Fruit fly (Drosophila melanogaster) whole organism, adult: ENCODE measurements around the gene CG2113.

Experiments used
- CG11617 ChIP-seq: fragments of 200-800 bp; sonication (Bioruptor generic); optimal IDR thresholded peaks from 2 replicates; lab custom pipeline; 2017; ENCODE audit warnings: mild to moderate bottlenecking, missing biosample characterization, missing genetic modification reagents, missing genetic modification characterization
- CG12768 ChIP-seq: fragments of 200-800 bp; sonication (Bioruptor generic); optimal IDR thresholded peaks from 2 replicates; lab custom pipeline; 2017; ENCODE audit warnings: missing biosample characterization, missing genetic modification characterization, mild to moderate bottlenecking, moderate library complexity, missing genetic modification reagents
- CG14711 ChIP-seq: fragments of 200-800 bp; sonication (Bioruptor generic); optimal IDR thresholded peaks from 2 replicates; lab custom pipeline; 2018; ENCODE audit warnings: missing biosample characterization, mild to moderate bottlenecking, missing genetic modification characterization, moderate library complexity
- CG1620 ChIP-seq: fragments of 200-800 bp; sonication (Bioruptor generic); optimal IDR thresholded peaks from 2 replicates; lab custom pipeline; 2016; ENCODE audit warnings: missing biosample characterization, missing genetic modification characterization
- CG33017 ChIP-seq: fragments of 200-800 bp; sonication (Bioruptor generic); optimal IDR thresholded peaks from 2 replicates; lab custom pipeline; 2018; ENCODE audit warnings: missing biosample characterization, mild to moderate bottlenecking, missing genetic modification characterization, moderate library complexity
- CG5204 ChIP-seq: fragments of 200-800 bp; sonication (Bioruptor generic); optimal IDR thresholded peaks from 2 replicates; lab custom pipeline; 2016; ENCODE audit warnings: missing biosample characterization, missing genetic modification characterization
- CG7045 ChIP-seq: fragments of 200-800 bp; sonication (Bioruptor generic); optimal IDR thresholded peaks from 2 replicates; lab custom pipeline; 2017; ENCODE audit warnings: missing biosample characterization, mild to moderate bottlenecking, missing genetic modification characterization
- CG7101 ChIP-seq: fragments of 200-800 bp; sonication (Bioruptor generic); optimal IDR thresholded peaks from 2 replicates; lab custom pipeline; 2018; ENCODE audit warnings: missing biosample characterization, mild to moderate bottlenecking, missing genetic modification characterization, moderate library complexity
- Clk ChIP-seq: fragments of 200-800 bp; sonication (Bioruptor generic); optimal IDR thresholded peaks from 2 replicates; lab custom pipeline; 2017; ENCODE audit warnings: missing biosample characterization, missing genetic modification characterization
- Crg-1 ChIP-seq: fragments of 200-800 bp; sonication (Bioruptor generic); optimal IDR thresholded peaks from 2 replicates; lab custom pipeline; 2016; ENCODE audit warnings: missing biosample characterization, missing genetic modification characterization
- Hr96 ChIP-seq: fragments of 200-800 bp; sonication (Bioruptor generic); optimal IDR thresholded peaks from 2 replicates; lab custom pipeline; 2016; ENCODE audit warnings: missing biosample characterization, missing genetic modification characterization
- Mnt ChIP-seq: fragments of 200-800 bp; sonication (Bioruptor generic); optimal IDR thresholded peaks from 2 replicates; lab custom pipeline; 2016; ENCODE audit warnings: missing biosample characterization, mild to moderate bottlenecking, missing genetic modification characterization
- bab1 ChIP-seq: fragments of 200-800 bp; sonication (Bioruptor generic); optimal IDR thresholded peaks from 3 replicates; lab custom pipeline; 2019; ENCODE audit warnings: missing biosample characterization, mild to moderate bottlenecking, missing genetic modification characterization, moderate library complexity
- cic ChIP-seq: fragments of 200-800 bp; sonication (Bioruptor generic); optimal IDR thresholded peaks from 2 replicates; lab custom pipeline; 2017; ENCODE audit warnings: missing biosample characterization, mild to moderate bottlenecking, missing genetic modification characterization, moderate library complexity
- cnc ChIP-seq, 2 experiments: fragments of >200 bp; optimal IDR thresholded peaks; 2 replicates each; lab custom pipeline; 2017
- kay ChIP-seq: fragments of 200-800 bp; sonication (Bioruptor generic); peaks from one replicate; lab custom pipeline; 2016; ENCODE audit warnings: missing biosample characterization, missing genetic modification characterization, borderline replicate concordance
- ovo ChIP-seq: fragments of 200-800 bp; sonication (Bioruptor generic); optimal IDR thresholded peaks from 2 replicates; lab custom pipeline; 2016; ENCODE audit warnings: missing biosample characterization, missing genetic modification characterization
- pad ChIP-seq: fragments of 200-800 bp; sonication (Bioruptor generic); optimal IDR thresholded peaks from 3 replicates; lab custom pipeline; 2017; ENCODE audit warnings: missing biosample characterization, missing genetic modification characterization, mild to moderate bottlenecking, moderate library complexity, missing genetic modification reagents
- tj ChIP-seq: fragments of 200-800 bp; sonication (Bioruptor generic); optimal IDR thresholded peaks from 3 replicates; lab custom pipeline; 2017; ENCODE audit warnings: missing biosample characterization, mild to moderate bottlenecking, missing genetic modification characterization, moderate library complexity
- toe ChIP-seq: fragments of 200-800 bp; sonication (Bioruptor generic); optimal IDR thresholded peaks from 2 replicates; lab custom pipeline; 2016; ENCODE audit warnings: missing biosample characterization, missing genetic modification characterization

The CG2113 gene

DNA sequence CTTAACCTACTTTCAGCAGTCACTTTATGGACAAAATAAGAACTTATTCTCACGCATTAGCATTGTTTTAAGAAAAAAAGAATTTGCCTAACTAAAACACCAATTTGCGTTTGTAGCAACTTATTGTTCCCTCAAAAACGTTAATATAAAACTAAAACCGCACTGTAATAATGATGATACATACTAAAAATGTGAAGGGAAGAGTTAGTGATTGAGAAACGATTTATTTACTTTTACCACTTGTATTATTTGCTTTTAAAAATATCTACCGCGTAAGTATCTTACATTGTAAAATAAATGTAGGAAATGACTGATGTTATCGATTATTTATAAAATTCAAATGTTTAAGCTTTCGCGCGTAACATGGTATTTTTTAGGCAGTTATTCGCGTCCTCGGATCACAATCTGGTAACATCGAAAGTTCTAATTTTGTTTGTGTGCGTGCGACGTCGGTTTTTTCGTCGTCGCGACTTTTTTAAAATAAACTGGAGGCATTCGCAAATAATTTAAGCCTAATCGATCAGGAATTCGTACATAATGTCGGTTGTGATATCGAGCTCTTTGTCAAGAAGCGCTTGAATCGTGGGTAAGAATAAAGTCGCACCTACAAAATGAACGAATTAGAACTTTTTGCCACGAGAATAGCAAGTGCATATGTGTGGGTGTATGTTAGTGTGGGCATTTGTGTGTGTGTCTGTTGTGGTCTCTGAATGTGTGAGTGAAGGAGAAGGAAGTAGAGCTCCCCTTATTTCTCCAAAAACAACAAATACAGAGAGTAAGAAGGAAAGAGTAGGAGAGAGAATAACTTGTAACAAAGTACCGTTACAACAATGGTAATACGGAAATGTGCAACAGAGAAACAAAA, 40.0 kb downstream of the CG2113 start, which contains the start of gene CG2162:
TSS of gene CG2162 (plus strand) at position 418 of the 865 bp plus-strand sequence.
- no peak for TF ChIP-seq CG7045
- peak; percentile 33 for TF ChIP-seq CG12768 (GFP tag; lab: Kevin White, UChicago)
- TF ChIP-seq cnc (optimal IDR thresholded peaks at IDR 0.05; lab: Kevin White, UChicago), result no peak
- TF ChIP-seq ovo, result peak; percentile 70
- TF ChIP-seq Mnt (GFP tag; lab: Kevin White, UChicago), result peak; percentile 55
- TF ChIP-seq pad (GFP tag; lab: Kevin White, UChicago), result peak; percentile 100
- peak; percentile 8 for TF ChIP-seq cic (GFP tag; lab: Kevin White, UChicago)
- no peak for TF ChIP-seq CG11617 (GFP tag; lab: Kevin White, UChicago)
- peak; percentile 93 for TF ChIP-seq kay (GFP tag; lab: Kevin White, UChicago)
- TF ChIP-seq tj, result peak; percentile 11
- TF ChIP-seq Clk (GFP tag; lab: Kevin White, UChicago), result no peak
- TF ChIP-seq CG33017 (tag; lab: Kevin White, UChicago), result no peak
- no peak for TF ChIP-seq Crg-1 (GFP tag; lab: Kevin White, UChicago)
- TF ChIP-seq CG1620, result no peak

DNA sequence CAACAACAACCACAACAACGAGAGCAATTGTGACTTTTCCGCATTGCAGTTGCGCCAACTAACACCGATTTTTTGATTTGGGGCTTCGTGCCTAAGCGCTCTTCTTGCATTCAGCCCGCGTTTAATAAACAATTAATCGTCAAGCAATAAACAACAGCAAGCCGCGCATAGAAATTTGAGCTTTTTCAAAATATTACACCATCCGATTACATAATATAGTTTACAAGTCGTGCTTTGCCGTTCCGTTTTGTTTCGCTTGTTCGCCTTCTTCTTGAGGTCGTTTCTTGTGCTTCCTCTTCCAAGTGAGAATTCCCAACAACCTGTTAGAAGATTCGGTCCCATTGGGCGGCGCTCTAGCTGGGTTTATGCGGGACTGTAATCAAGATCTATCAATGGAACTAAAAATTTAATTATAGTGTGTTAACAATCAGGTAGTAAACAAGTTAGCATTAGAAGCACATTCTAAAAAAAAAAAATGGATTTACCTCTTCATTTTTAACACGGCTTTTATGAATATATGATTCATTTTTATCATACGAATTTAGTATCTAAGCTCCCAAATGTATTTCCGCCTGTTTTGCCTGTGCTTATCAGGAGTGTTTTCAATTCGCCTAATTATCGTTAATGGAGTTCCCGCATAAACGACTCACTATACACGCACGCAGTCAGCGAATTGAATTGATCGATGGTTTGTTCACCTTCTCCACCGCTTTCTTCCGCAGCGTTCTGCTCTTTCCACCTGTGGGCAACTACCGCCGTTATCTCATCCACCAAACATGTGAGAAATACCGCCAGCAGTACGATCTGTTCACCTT, 41.0 kb downstream of the CG2113 start:
- peak; percentile 27 for TF ChIP-seq Clk (GFP tag; lab: Kevin White, UChicago)
- TF ChIP-seq CG7045, result peak; percentile 90
- TF ChIP-seq Crg-1 (GFP tag; lab: Kevin White, UChicago), result peak; percentile 43
- TF ChIP-seq CG12768 (GFP tag; lab: Kevin White, UChicago), result peak; percentile 87
- TF ChIP-seq CG33017 (tag; lab: Kevin White, UChicago), result peak; percentile 90
- peak; percentile 65 for TF ChIP-seq tj
- TF ChIP-seq CG5204 (GFP tag; lab: Kevin White, UChicago), result peak; percentile 80
- no peak for TF ChIP-seq ovo
- peak; percentile 50 for TF ChIP-seq Mnt (GFP tag; lab: Kevin White, UChicago)
- TF ChIP-seq CG1620, result peak; percentile 41
- no peak for TF ChIP-seq cnc (optimal IDR thresholded peaks at IDR 0.05; lab: Kevin White, UChicago)
- TF ChIP-seq kay (GFP tag; lab: Kevin White, UChicago), result no peak
- TF ChIP-seq bab1 (GFP tag; lab: Kevin White, UChicago), result peak; percentile 77
- TF ChIP-seq CG7101 (tag; lab: Kevin White, UChicago), result peak; percentile 84
- no peak for TF ChIP-seq pad (GFP tag; lab: Kevin White, UChicago)
- peak; percentile 76 for TF ChIP-seq Hr96 (GFP tag; lab: Kevin White, UChicago)
- TF ChIP-seq cic (GFP tag; lab: Kevin White, UChicago), result peak; percentile 42
- peak; percentile 79 for TF ChIP-seq CG14711 (tag; lab: Kevin White, UChicago)
- peak; percentile 86 for TF ChIP-seq CG11617 (GFP tag; lab: Kevin White, UChicago)
- TF ChIP-seq toe (GFP tag; lab: Kevin White, UChicago), result peak; percentile 83

DNA sequence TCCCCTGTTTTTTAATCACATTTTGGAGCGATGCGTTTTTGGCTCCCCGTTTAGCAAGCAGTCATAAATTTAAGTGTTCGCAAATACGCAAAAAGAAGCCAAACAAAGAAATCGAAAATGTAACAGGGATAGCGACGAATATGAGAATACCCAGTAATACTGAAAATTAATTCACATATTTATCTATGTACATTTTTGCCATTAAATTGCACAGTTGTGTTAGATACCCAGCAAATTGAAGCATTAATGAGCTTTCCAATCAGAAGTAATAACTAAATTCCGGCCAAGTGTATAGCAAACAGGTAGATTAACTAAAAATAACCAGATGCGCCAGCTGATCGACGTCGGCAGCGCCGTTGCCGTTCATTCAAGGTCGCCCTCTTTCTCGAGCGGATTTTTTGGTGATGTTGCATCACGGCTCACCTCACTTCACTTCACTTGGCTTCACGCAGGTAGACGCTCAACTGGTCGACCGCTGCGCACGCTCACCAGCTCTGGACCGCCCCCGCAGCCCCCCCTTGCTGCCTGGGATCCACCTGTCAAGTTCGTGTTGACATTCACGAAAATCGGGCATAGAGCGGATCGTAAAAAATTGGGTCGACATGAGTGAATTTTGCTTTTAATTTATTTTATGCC, 42.1 kb downstream of the CG2113 start:
- no peak for TF ChIP-seq bab1 (GFP tag; lab: Kevin White, UChicago)
- TF ChIP-seq ovo, result no peak
- no peak for TF ChIP-seq CG1620
- no peak for TF ChIP-seq tj
- no peak for TF ChIP-seq CG7101 (tag; lab: Kevin White, UChicago)
- TF ChIP-seq CG5204 (GFP tag; lab: Kevin White, UChicago), result no peak
- TF ChIP-seq Crg-1 (GFP tag; lab: Kevin White, UChicago), result no peak
- TF ChIP-seq CG14711 (tag; lab: Kevin White, UChicago), result no peak
- TF ChIP-seq Mnt (GFP tag; lab: Kevin White, UChicago), result no peak
- TF ChIP-seq CG12768 (GFP tag; lab: Kevin White, UChicago), result no peak
- TF ChIP-seq Clk (GFP tag; lab: Kevin White, UChicago), result no peak

DNA sequence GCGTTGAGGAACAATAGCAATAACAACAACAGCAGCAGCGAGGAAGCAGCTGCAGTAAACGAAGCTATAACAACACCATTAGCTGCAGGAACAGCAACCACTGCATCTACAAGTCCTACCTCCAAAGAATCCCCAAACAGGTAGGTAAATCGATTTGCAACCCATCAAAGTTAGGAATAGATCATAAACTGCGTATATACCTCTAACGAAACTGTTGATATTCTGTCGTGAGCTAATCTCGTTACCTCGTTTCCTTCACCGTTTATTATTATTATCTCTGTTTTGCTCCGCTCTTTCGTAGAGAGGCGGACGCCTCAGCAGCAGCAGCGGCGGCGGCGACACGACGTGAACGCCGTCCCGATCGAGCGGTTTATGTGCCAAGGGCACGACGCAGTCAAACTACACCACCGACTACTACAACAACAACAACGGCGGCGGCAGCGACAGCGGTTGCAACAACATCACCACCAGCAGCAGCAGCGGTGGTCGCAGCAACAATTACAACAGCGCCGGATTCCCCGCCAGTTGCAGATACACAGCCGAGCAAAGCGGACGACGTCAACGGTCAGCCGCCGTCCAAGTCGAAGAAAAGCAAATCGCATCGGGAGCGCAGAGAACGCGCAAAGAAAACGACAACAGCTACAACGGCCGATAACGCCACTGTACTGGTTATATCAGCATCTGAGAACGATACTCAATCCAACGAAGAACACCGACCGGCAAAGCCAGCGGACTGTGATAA, 43.0 kb downstream of the CG2113 start:
- TF ChIP-seq toe (GFP tag; lab: Kevin White, UChicago) (peak; percentile 20), Hr96 (GFP tag; lab: Kevin White, UChicago) (peak; percentile 40), CG7045 (peak; percentile 49), CG1620 (no peak), CG33017 (tag; lab: Kevin White, UChicago) (peak; percentile 17), Clk (GFP tag; lab: Kevin White, UChicago) (peak; percentile 81), CG11617 (GFP tag; lab: Kevin White, UChicago) (peak; percentile 58), cnc (optimal IDR thresholded peaks at IDR 0.05; lab: Kevin White, UChicago) (no peak), CG5204 (GFP tag; lab: Kevin White, UChicago) (peak; percentile 54), tj (peak; percentile 64), kay (GFP tag; lab: Kevin White, UChicago) (peak; percentile 85), pad (GFP tag; lab: Kevin White, UChicago) (peak; percentile 34), CG14711 (tag; lab: Kevin White, UChicago) (no peak), CG12768 (GFP tag; lab: Kevin White, UChicago) (peak; percentile 74), Mnt (GFP tag; lab: Kevin White, UChicago) (peak; percentile 69), ovo (no peak), CG7101 (tag; lab: Kevin White, UChicago) (peak; percentile 49), cic (GFP tag; lab: Kevin White, UChicago) (peak; percentile 93), bab1 (GFP tag; lab: Kevin White, UChicago) (peak; percentile 64)
